Fruit fly (Drosophila melanogaster): ENCODE data around the gene Ugt303B3.
A peak's percentile ranks its signal among the peaks of the same experiment; 100 is the strongest.

The Ugt303B3 gene

DNA sequence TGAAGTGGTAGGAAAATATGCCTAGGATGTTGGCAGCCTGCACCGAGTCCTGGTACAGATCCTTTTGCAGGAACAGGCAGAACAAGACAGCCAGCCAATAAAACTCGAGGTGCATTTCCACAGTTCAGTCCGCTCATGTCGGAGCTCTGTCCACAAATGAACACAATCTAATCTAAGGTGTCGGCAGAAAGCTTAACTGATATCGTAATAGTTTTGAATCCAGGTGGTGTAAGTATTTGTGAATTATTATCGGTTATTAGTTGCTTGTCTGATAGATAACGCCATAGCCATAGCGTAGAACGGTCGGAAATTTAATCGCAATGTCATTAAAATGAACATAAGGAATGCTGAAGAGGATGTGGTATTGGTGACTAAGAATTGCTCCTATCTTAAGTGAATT lies at the start of gene Ugt303B3:
Ugt303B3 (minus strand) TSS at position 159 of the 400 bp plus-strand sequence.
- peak; percentile 19 for TF ChIP-seq fkh (GFP tag; optimal IDR thresholded peaks at IDR 0.05)
- no peak for TF ChIP-seq CG7368 (GFP tag; optimal IDR thresholded peaks at IDR 0.05)
- TF ChIP-seq Sox15 (GFP tag; optimal IDR thresholded peaks at IDR 0.05): no peak
- TF ChIP-seq CG10669 (GFP tag; optimal IDR thresholded peaks at IDR 0.05): no peak
- TF ChIP-seq Hr4 (GFP tag; optimal IDR thresholded peaks at IDR 0.05): no peak
- no peak for TF ChIP-seq topi (GFP tag; optimal IDR thresholded peaks at IDR 0.05)
- TF ChIP-seq esn (GFP tag; optimal IDR thresholded peaks at IDR 0.05): no peak
- no peak for TF ChIP-seq OdsH (GFP tag; optimal IDR thresholded peaks at IDR 0.05)
- no peak for TF ChIP-seq lz (GFP tag; optimal IDR thresholded peaks at IDR 0.05)

DNA sequence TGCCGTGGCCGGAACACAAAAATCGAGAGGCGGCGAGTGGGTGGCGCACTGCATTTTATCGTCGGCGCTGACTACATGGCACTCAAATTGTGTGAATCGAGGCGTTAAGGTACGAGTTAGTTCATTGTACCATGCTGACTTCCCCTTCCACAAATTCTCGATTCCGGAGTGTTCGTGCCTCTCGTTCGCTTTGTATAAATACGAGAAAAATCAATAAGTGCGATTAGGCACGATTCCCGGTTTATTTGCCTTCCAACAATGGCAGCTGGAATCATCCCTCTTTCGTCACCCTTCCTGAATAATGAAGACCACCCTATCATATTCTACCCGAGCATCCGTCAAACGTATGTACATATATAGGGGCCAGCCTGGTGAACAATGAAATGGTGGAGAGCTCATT lies 42.1 kb upstream of the Ugt303B3 start:
- no peak for TF ChIP-seq Sox15 (GFP tag; optimal IDR thresholded peaks at IDR 0.05)
- TF ChIP-seq OdsH (GFP tag; optimal IDR thresholded peaks at IDR 0.05): no peak
- no peak for TF ChIP-seq CG1621 (tag; optimal IDR thresholded peaks at IDR 0.05)
- no peak for TF ChIP-seq Ets96B (tag; optimal IDR thresholded peaks at IDR 0.05)
- no peak for TF ChIP-seq CG6792 (GFP tag; optimal IDR thresholded peaks at IDR 0.05)
- no peak for TF ChIP-seq eg (GFP tag; IDR thresholded peaks at IDR 0.05)
- TF ChIP-seq spab (GFP tag; optimal IDR thresholded peaks at IDR 0.05): no peak

DNA sequence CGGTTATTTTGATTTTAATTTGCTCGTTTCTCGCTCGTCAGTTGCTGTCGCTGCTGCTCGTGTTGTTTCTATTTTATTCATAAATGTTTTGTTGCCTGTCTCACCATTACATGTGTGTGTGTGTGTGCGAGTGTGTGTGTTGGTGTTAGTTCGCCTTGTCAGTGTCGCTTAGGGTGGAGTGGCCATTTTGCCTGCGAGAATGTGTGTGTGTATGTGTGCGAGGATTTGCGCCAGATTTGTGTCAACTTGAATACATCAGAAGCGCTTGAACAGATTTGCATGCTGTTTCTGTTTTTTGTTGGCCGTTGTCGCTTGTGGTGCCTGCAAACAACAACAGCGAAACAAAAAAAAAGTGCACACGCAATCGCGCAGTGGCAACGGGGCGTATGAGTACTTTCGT lies 34.6 kb upstream of the Ugt303B3 start:
- TF ChIP-seq CG6276 (GFP tag; optimal IDR thresholded peaks at IDR 0.05) (no peak), CG31627 (GFP tag; optimal IDR thresholded peaks at IDR 0.05) (no peak), dac (GFP tag; optimal IDR thresholded peaks at IDR 0.05) (no peak), CG6808 (GFP tag; optimal IDR thresholded peaks at IDR 0.05) (no peak), CG4318 (GFP tag; optimal IDR thresholded peaks at IDR 0.05) (no peak), Sox15 (GFP tag; optimal IDR thresholded peaks at IDR 0.05) (no peak), CG9139 (GFP tag; optimal IDR thresholded peaks at IDR 0.05) (no peak), net (GFP tag; optimal IDR thresholded peaks at IDR 0.05) (no peak), CG10669 (GFP tag; optimal IDR thresholded peaks at IDR 0.05) (no peak), acj6 (GFP tag; optimal IDR thresholded peaks at IDR 0.05) (no peak), CG8119 (GFP tag; IDR thresholded peaks at IDR 0.05) (no peak), CG8319 (GFP tag; optimal IDR thresholded peaks at IDR 0.05) (no peak), Hr39 (GFP tag; optimal IDR thresholded peaks at IDR 0.05) (no peak), CG6163 (GFP tag; IDR thresholded peaks at IDR 0.05) (no peak), Hr38 (GFP tag; optimal IDR thresholded peaks at IDR 0.05) (no peak), Met (GFP tag; optimal IDR thresholded peaks at IDR 0.05) (no peak), CG11762 (GFP tag; optimal IDR thresholded peaks at IDR 0.05; ENCODE audit: insufficient read depth) (no peak), CG6792 (GFP tag; optimal IDR thresholded peaks at IDR 0.05) (no peak), CG3919 (GFP tag; optimal IDR thresholded peaks at IDR 0.05) (no peak), CG11294 (GFP tag; IDR thresholded peaks at IDR 0.05) (no peak)

DNA sequence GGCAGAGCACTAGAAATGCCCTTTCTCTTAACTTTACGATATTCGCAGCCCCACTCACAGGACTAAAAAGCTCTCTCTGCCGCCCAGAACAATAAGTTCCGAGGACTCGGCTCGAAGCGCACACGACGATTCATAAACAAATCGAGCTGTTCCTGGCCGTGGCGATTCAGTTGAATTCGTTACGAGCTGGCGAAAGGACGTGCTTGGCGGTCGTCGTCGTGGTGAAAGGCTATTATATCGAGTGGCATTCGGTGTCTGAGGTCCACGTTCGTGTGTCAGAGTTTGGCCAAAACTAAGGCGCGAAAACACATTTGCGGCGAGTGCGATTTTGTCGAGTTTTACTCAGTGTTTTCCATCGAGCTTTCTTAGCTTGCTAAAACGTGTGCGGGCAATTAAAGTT lies 22.7 kb upstream of the Ugt303B3 start, which contains the start of gene beat-IV:
beat-IV (plus strand) TSS at position 169 of the 400 bp plus-strand sequence.
- no peak for TF ChIP-seq CG6276 (GFP tag; optimal IDR thresholded peaks at IDR 0.05)
- no peak for TF ChIP-seq dsx (GFP tag; optimal IDR thresholded peaks at IDR 0.05; ENCODE audit: poor library complexity, severe bottlenecking)
- no peak for TF ChIP-seq fd59A (GFP tag; optimal IDR thresholded peaks at IDR 0.05)
- TF ChIP-seq Hr4 (GFP tag; optimal IDR thresholded peaks at IDR 0.05): no peak
- TF ChIP-seq acj6 (GFP tag; optimal IDR thresholded peaks at IDR 0.05): no peak
- TF ChIP-seq fkh (GFP tag; optimal IDR thresholded peaks at IDR 0.05): no peak
- TF ChIP-seq Sox15 (GFP tag; optimal IDR thresholded peaks at IDR 0.05): no peak
- TF ChIP-seq Ets96B (tag; optimal IDR thresholded peaks at IDR 0.05): no peak
- no peak for TF ChIP-seq CG11762 (GFP tag; optimal IDR thresholded peaks at IDR 0.05; ENCODE audit: insufficient read depth)
- no peak for TF ChIP-seq pdm3 (GFP tag; optimal IDR thresholded peaks at IDR 0.05)

DNA sequence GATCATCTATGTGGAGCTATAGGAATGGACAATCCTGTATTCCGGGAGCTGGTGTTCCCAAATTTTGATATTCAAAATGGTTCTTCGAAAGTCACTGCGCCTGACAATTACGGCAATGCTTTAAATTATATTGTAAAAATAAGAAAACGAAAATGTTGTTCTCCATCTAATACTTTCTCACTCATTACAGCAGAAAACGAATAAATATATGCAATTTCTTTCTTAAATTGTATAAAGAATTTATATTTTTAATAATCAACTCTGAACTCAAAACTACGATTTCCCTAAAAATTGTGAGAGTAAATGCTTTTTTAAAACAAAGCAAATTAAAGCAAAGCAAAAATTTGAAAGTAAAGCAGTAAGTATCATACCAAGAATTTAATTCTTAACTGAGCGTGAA lies 22.3 kb upstream of the Ugt303B3 start, which contains the start of gene CG10164:
CG10164 (minus strand) TSS at position 101 of the 400 bp plus-strand sequence.
- TF ChIP-seq CG4318 (GFP tag; optimal IDR thresholded peaks at IDR 0.05) (no peak), Sox15 (GFP tag; optimal IDR thresholded peaks at IDR 0.05) (no peak), CG6808 (GFP tag; optimal IDR thresholded peaks at IDR 0.05) (no peak), fkh (GFP tag; optimal IDR thresholded peaks at IDR 0.05) (no peak), dac (GFP tag; optimal IDR thresholded peaks at IDR 0.05) (no peak), CG1621 (tag; optimal IDR thresholded peaks at IDR 0.05) (no peak), vri (GFP tag; optimal IDR thresholded peaks at IDR 0.05) (no peak), Eip78C (GFP tag) (no peak), Lpt (GFP tag; optimal IDR thresholded peaks at IDR 0.05) (no peak), CG8319 (GFP tag; optimal IDR thresholded peaks at IDR 0.05) (no peak), CG34406 (GFP tag; optimal IDR thresholded peaks at IDR 0.05) (no peak)

All from whole organism, prepupa.